Fruit fly (Drosophila melanogaster): ENCODE measurements around the gene CG12078.

CG12078 gene

DNA sequence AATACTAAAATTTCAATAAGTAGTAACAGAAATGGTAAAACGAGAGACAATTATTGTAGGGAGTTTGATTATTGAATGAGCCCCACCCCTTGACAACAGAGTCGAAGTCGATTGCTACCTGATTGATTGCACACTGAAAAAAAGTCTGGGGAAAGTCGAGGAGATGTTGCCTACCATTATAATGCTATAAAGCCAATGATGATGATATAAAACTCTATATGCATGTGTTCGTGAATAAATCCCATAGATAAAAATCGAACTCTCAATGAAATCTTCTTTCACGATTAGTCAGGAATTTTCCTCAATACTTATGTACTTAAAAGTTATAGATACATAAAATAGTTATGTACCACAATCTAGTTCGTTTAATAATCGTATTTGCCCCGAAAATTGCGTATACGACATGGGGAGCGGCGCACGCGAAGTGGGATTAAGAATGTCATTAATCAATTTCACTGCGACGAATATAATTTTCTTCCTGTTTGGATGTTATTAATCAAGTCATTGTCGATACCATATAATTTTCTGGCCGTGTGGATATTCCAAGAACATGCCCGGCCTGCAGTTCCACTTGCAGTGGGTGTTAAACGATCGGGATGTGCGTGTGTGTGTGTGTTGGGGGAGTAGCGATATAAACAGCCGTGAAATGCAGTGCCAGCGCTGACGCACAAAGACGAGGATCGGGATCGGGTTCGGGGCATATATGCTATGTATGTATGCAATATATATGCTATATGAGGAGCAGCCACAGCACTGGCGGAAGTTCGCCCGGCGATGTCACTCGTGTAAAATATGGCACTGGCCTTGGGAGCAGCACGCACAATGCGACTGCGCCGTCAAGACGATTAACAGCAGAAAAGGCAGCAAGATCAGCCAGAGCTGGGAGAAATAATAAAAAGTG, at the start of gene CG12078:
Gene CG12078 (minus strand): TSS at position 51 of the 901 bp plus-strand sequence.
- TF ChIP-seq bab1 (GFP tag; optimal IDR thresholded peaks at IDR 0.05) (no peak), ovo (GFP tag; optimal IDR thresholded peaks at IDR 0.05) (no peak), CG1620 (GFP tag; optimal IDR thresholded peaks at IDR 0.05) (no peak), CG5204 (GFP tag; optimal IDR thresholded peaks at IDR 0.05) (no peak), CG14711 (tag; optimal IDR thresholded peaks at IDR 0.05) (no peak), cnc (optimal IDR thresholded peaks at IDR 0.05) (no peak), CG7045 (GFP tag; optimal IDR thresholded peaks at IDR 0.05) (no peak), Crg-1 (GFP tag; optimal IDR thresholded peaks at IDR 0.05) (no peak), pad (GFP tag; optimal IDR thresholded peaks at IDR 0.05) (no peak), CG11617 (GFP tag; optimal IDR thresholded peaks at IDR 0.05) (no peak), kay (GFP tag; ENCODE audit: borderline replicate concordance) (no peak), CG7101 (tag; optimal IDR thresholded peaks at IDR 0.05) (no peak), Clk (GFP tag; optimal IDR thresholded peaks at IDR 0.05) (no peak), CG33017 (tag; optimal IDR thresholded peaks at IDR 0.05) (no peak), toe (GFP tag; optimal IDR thresholded peaks at IDR 0.05) (no peak), Hr96 (GFP tag; optimal IDR thresholded peaks at IDR 0.05) (no peak), tj (GFP tag; optimal IDR thresholded peaks at IDR 0.05) (no peak), Mnt (GFP tag; optimal IDR thresholded peaks at IDR 0.05) (no peak), cic (GFP tag; optimal IDR thresholded peaks at IDR 0.05) (no peak)

DNA sequence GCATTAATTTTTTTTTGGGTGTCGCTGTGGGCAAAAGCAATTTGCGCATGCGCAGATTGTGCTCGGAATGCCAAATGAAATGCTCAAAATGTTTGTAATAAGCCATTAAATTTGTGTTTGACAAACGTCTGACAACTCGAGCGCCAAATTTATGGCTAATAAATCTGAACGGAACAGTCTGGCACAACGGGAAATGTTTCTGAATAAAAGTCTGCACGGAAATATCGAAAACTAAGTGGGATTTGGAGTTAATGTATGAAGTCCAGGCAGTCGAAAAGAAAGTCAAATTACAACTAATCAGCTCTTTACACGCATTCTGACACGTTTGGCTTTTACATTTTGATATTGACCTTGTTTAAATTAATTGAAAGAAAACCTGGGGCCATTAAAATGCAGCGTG, 47.1 kb upstream of the CG12078 start, which contains the start of gene CG12009:
Gene CG12009 (plus strand): TSS at position 301 of the 400 bp plus-strand sequence.
- TF ChIP-seq Mnt (GFP tag; optimal IDR thresholded peaks at IDR 0.05) (no peak), CG1620 (GFP tag; optimal IDR thresholded peaks at IDR 0.05) (no peak), CG14711 (tag; optimal IDR thresholded peaks at IDR 0.05) (no peak), cic (GFP tag; optimal IDR thresholded peaks at IDR 0.05) (no peak), CG7045 (GFP tag; optimal IDR thresholded peaks at IDR 0.05) (no peak), kay (GFP tag; ENCODE audit: borderline replicate concordance) (no peak)

DNA sequence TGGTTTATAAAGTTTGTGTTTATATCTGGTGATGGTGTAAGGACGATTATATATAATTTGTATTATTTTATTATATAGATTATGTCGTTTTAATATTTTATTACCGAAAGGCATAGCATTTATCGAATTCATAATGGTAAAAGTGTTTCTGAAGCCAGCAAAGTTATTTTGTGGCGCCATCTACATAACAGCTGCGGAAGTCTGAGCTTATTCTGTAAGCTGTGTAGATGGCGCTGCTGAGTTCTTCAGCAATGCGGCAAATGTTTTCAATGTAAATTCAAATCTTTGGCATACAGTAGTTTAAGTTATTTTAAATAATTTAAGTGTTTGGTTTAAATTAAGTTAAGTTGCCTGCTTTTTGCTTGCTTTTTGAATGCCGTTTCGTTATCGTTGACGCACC, 44.3 kb upstream of the CG12078 start:
- peak; percentile 39 for TF ChIP-seq kay (GFP tag; ENCODE audit: borderline replicate concordance)
- no peak for TF ChIP-seq CG33017 (tag; optimal IDR thresholded peaks at IDR 0.05)

DNA sequence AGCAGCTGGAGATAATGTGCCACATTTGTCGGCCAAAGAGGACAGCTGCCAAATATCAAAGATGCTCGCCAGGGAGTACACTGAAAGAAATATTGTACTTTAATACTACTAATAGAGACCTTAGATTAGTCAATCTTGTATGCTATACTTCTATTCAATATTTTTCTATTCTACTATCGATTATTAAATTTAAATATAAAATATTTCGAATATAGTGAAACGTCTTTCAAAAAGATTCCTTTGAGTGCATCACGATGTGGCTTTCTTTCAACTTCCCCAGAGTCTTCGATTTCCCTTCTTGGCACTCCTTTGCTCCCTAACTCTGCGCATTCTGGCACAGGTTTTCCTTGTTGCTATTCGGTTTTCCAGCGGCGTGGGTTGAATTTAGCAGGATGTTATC, 40.8 kb upstream of the CG12078 start:
- TF ChIP-seq toe (GFP tag; optimal IDR thresholded peaks at IDR 0.05) (no peak), pad (GFP tag; optimal IDR thresholded peaks at IDR 0.05) (no peak), CG14711 (tag; optimal IDR thresholded peaks at IDR 0.05) (no peak), Crg-1 (GFP tag; optimal IDR thresholded peaks at IDR 0.05) (no peak), Hr96 (GFP tag; optimal IDR thresholded peaks at IDR 0.05) (no peak), CG7045 (GFP tag; optimal IDR thresholded peaks at IDR 0.05) (no peak), tj (GFP tag; optimal IDR thresholded peaks at IDR 0.05) (no peak), CG33017 (tag; optimal IDR thresholded peaks at IDR 0.05) (no peak), CG1620 (GFP tag; optimal IDR thresholded peaks at IDR 0.05) (no peak)

DNA sequence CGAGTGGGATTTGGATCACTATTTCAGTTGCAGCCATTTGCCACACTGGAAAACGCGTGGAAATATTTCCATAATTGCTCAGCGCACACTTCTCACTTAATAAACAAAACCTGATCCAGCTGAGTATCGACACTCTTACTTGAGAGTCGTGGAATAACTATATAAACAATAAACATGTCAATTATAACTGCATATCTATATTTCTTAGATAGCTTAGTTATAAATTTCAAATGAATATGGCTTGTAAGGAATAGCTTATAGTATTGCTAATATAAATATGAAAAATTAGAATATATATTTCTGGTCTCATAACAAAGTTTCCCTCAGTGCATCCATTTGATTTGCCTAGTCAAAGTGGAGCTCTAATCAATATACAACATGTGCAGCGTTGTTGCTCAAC, 39.2 kb upstream of the CG12078 start:
- TF ChIP-seq CG11617 (GFP tag; optimal IDR thresholded peaks at IDR 0.05) (no peak), ovo (GFP tag; optimal IDR thresholded peaks at IDR 0.05) (no peak), pad (GFP tag; optimal IDR thresholded peaks at IDR 0.05) (no peak), CG14711 (tag; optimal IDR thresholded peaks at IDR 0.05) (no peak), bab1 (GFP tag; optimal IDR thresholded peaks at IDR 0.05) (no peak), kay (GFP tag; ENCODE audit: borderline replicate concordance) (no peak), toe (GFP tag; optimal IDR thresholded peaks at IDR 0.05) (no peak)

DNA sequence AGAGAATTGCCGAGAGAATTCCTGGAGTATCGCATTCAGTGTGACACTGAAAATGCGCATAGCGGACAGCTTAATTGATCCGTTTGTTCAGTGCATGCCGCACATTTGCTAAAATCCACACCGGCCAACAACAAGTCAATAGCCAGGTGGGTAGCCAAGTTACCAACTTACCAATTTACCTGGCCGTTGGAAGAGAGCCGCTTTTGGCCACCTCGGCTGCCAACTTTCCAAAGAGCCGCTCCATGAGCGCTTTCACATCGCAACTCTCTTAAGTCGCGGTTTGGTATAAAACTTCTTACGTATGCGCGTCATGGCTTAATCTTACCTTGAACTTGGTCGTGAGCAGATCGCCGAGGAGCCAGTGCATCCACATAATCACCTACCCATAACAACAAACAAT, 35.8 kb upstream of the CG12078 start, which contains the start of gene CG12017:
Gene CG12017 (plus strand): TSS at position 310 of the 400 bp plus-strand sequence.
- TF ChIP-seq toe (GFP tag; optimal IDR thresholded peaks at IDR 0.05) (no peak), Crg-1 (GFP tag; optimal IDR thresholded peaks at IDR 0.05) (no peak), Hr96 (GFP tag; optimal IDR thresholded peaks at IDR 0.05) (no peak), bab1 (GFP tag; optimal IDR thresholded peaks at IDR 0.05) (no peak), CG14711 (tag; optimal IDR thresholded peaks at IDR 0.05) (no peak)

DNA sequence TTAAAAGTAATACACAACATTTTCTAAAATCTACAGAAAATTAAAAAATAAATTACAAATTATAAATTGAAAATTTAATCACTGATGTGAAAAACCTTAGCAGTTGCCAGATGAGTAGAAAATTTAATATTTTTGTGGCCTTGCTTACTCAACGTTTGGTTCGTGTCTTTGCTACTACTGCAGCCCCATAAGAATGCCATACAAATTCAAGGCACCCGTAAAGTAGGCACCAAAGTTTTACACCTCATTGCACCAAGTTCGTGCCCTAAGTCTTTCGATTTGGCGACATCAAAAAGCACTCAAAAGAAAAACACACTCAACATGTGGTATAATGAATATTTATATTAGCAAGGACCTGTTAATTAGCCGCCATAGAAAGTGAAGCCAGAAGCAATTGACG, 32.8 kb upstream of the CG12078 start:
- no peak for TF ChIP-seq cic (GFP tag; optimal IDR thresholded peaks at IDR 0.05)
- TF ChIP-seq Crg-1 (GFP tag; optimal IDR thresholded peaks at IDR 0.05) = no peak
- no peak for TF ChIP-seq ovo (GFP tag; optimal IDR thresholded peaks at IDR 0.05)

All from whole organism, adult.